Fruit fly (Drosophila melanogaster) whole organism, embryonic: ENCODE results near the gene T48.

Source experiments
- Awh ChIP-seq: fragments of 200-800 bp; sonication (Bioruptor generic); IDR thresholded peaks from 2 replicates; pipeline ENCODE4, ENCODE4 v1.3.6; 2022; ENCODE audit warnings: missing biosample characterization, missing genetic modification characterization
- B-H2 ChIP-seq: fragments of 200-800 bp; sonication (Bioruptor generic); optimal IDR thresholded peaks from 2 replicates; lab custom pipeline; 2018; ENCODE audit warnings: missing biosample characterization, mild to moderate bottlenecking, missing genetic modification characterization
- Bdp1 ChIP-seq: fragments of 200-800 bp; sonication (Bioruptor generic); optimal IDR thresholded peaks from 3 replicates; lab custom pipeline; 2016; ENCODE audit warnings: missing biosample characterization, missing genetic modification characterization
- CG10274 ChIP-seq: fragments of 200-800 bp; sonication (Bioruptor generic); optimal IDR thresholded peaks from 3 replicates; lab custom pipeline; 2017; ENCODE audit warnings: missing biosample characterization, mild to moderate bottlenecking, missing genetic modification characterization
- CG10462 ChIP-seq: fragments of 200-800 bp; sonication (Bioruptor generic); optimal IDR thresholded peaks from 2 replicates; lab custom pipeline; 2016; ENCODE audit warnings: missing biosample characterization, missing genetic modification characterization
- CG10543 ChIP-seq: fragments of 200-800 bp; sonication (Bioruptor generic); optimal IDR thresholded peaks from 3 replicates; lab custom pipeline; 2017; ENCODE audit warnings: missing biosample characterization, mild to moderate bottlenecking, missing genetic modification characterization, moderate library complexity
- CG10565 ChIP-seq: fragments of 200-800 bp; sonication (Bioruptor generic); optimal IDR thresholded peaks from 3 replicates; lab custom pipeline; 2016; ENCODE audit warnings: missing biosample characterization, mild to moderate bottlenecking, missing genetic modification characterization
- CG12104 ChIP-seq: fragments of 200-800 bp; sonication (Bioruptor generic); optimal IDR thresholded peaks from 3 replicates; lab custom pipeline; 2016; ENCODE audit warnings: missing biosample characterization, missing genetic modification characterization
- CG12299 ChIP-seq: fragments of 200-800 bp; sonication (Bioruptor generic); optimal IDR thresholded peaks from 2 replicates; lab custom pipeline; 2018; ENCODE audit warnings: missing biosample characterization, mild to moderate bottlenecking, missing genetic modification characterization
- CG17612 ChIP-seq: fragments of 200-800 bp; sonication (Bioruptor generic); IDR thresholded peaks from 2 replicates; pipeline ENCODE4 v1.3.6; 2022; ENCODE audit warnings: missing biosample characterization, missing genetic modification characterization
- CG34376 ChIP-seq: fragments of 200-800 bp; sonication (Bioruptor generic); optimal IDR thresholded peaks from 2 replicates; lab custom pipeline; 2018; ENCODE audit warnings: missing biosample characterization, mild to moderate bottlenecking, missing genetic modification characterization
- CG5180 ChIP-seq: fragments of 200-800 bp; sonication (Bioruptor generic); optimal IDR thresholded peaks from 3 replicates; lab custom pipeline; 2017; ENCODE audit warnings: missing biosample characterization, missing genetic modification characterization, mild to moderate bottlenecking, moderate library complexity, missing genetic modification reagents
- CG7556 ChIP-seq: fragments of 200-800 bp; sonication (Bioruptor generic); optimal IDR thresholded peaks from 2 replicates; lab custom pipeline; 2017; ENCODE audit warnings: missing biosample characterization, mild to moderate bottlenecking, missing genetic modification characterization
- CG7745 ChIP-seq: fragments of 200-800 bp; sonication (Bioruptor generic); optimal IDR thresholded peaks from 2 replicates; lab custom pipeline; 2018; ENCODE audit warnings: missing biosample characterization, mild to moderate bottlenecking, missing genetic modification characterization, moderate library complexity
- CG7928 ChIP-seq: fragments of 200-800 bp; sonication (Bioruptor generic); optimal IDR thresholded peaks from 2 replicates; lab custom pipeline; 2017; ENCODE audit warnings: missing biosample characterization, mild to moderate bottlenecking, missing genetic modification characterization
- CG8281 ChIP-seq: fragments of 200-800 bp; sonication (Bioruptor generic); optimal IDR thresholded peaks from 2 replicates; lab custom pipeline; 2018; ENCODE audit warnings: missing biosample characterization, mild to moderate bottlenecking, missing genetic modification characterization, moderate library complexity
- CG9727 ChIP-seq: fragments of 200-800 bp; sonication (Bioruptor generic); optimal IDR thresholded peaks from 3 replicates; lab custom pipeline; 2017; ENCODE audit warnings: missing biosample characterization, mild to moderate bottlenecking, missing genetic modification characterization
- Dref ChIP-seq: fragments of 200-800 bp; sonication (Bioruptor generic); IDR thresholded peaks from 2 replicates; pipeline ENCODE4 v1.3.6; 2022; ENCODE audit warnings: missing biosample characterization, missing genetic modification characterization
- E2f2 ChIP-seq: fragments of 200-800 bp; sonication (Bioruptor generic); IDR thresholded peaks from 2 replicates; pipeline ENCODE4 v1.3.6; 2022; ENCODE audit warnings: missing biosample characterization, missing genetic modification characterization
- Elba2 ChIP-seq: fragments of 200-800 bp; sonication (Bioruptor generic); optimal IDR thresholded peaks from 3 replicates; lab custom pipeline; 2016; ENCODE audit warnings: missing biosample characterization, missing genetic modification characterization
- Hr3 ChIP-seq: fragments of 200-800 bp; sonication (Bioruptor generic); optimal IDR thresholded peaks from 3 replicates; lab custom pipeline; 2016; ENCODE audit warnings: missing biosample characterization, missing genetic modification characterization
- Hr78 ChIP-seq, 2 experiments: fragments of 200-800 bp in 1 of 2; fragments of >200 bp in 1 of 2; sonication (Bioruptor generic) in 1 of 2; optimal IDR thresholded peaks; 2 replicates each; lab custom pipeline; 2017 to 2019; ENCODE audit warnings: missing biosample characterization in 2 of 2, missing genetic modification characterization in 2 of 2, mild to moderate bottlenecking in 1 of 2, moderate library complexity in 1 of 2
- Lim3 ChIP-seq: fragments of 200-800 bp; sonication (Bioruptor generic); IDR thresholded peaks from 2 replicates; pipeline ENCODE4 v1.3.6; 2022; ENCODE audit warnings: missing biosample characterization, missing genetic modification characterization
- Neu2 ChIP-seq: fragments of 200-800 bp; sonication (Bioruptor generic); optimal IDR thresholded peaks from 3 replicates; lab custom pipeline; 2016; ENCODE audit warnings: missing biosample characterization, missing genetic modification characterization, borderline replicate concordance
- NfI ChIP-seq: fragments of 200-800 bp; sonication (Bioruptor generic); optimal IDR thresholded peaks from 3 replicates; lab custom pipeline; 2018; ENCODE audit warnings: missing biosample characterization, mild to moderate bottlenecking, missing genetic modification characterization, moderate library complexity
- Pdp1 ChIP-seq, 2 experiments: fragments of 200-800 bp; sonication (Bioruptor generic); optimal IDR thresholded peaks; 3 replicates each; lab custom pipeline; 2016; ENCODE audit warnings: missing biosample characterization in 2 of 2, missing genetic modification characterization in 2 of 2, mild to moderate bottlenecking in 1 of 2, moderate library complexity in 1 of 2
- Rfx ChIP-seq: fragments of 200-800 bp; sonication (Bioruptor generic); IDR thresholded peaks from 2 replicates; pipeline ENCODE4 v1.3.6; 2022; ENCODE audit warnings: missing biosample characterization, missing genetic modification characterization
- Six4 ChIP-seq: fragments of 200-800 bp; sonication (Bioruptor generic); optimal IDR thresholded peaks from 2 replicates; lab custom pipeline; 2016; ENCODE audit warnings: missing biosample characterization, missing genetic modification characterization
- Spps ChIP-seq: fragments of 200-800 bp; sonication (Bioruptor generic); optimal IDR thresholded peaks from 2 replicates; lab custom pipeline; 2018; ENCODE audit warnings: missing biosample characterization, mild to moderate bottlenecking, missing genetic modification characterization
- Ssrp ChIP-seq: fragments of 200-800 bp; sonication (Bioruptor generic); optimal IDR thresholded peaks from 2 replicates; lab custom pipeline; 2018; ENCODE audit warnings: missing biosample characterization, mild to moderate bottlenecking, missing genetic modification characterization, moderate library complexity
- Stat92E ChIP-seq, 3 experiments: fragments of >200 bp in 2 of 3; fragments of 200-800 bp in 1 of 3; sonication (Bioruptor generic) in 1 of 3; optimal IDR thresholded peaks; 2 replicates each; lab custom pipeline; 2017 to 2019; ENCODE audit warnings: missing biosample characterization in 3 of 3, missing genetic modification characterization in 3 of 3, mild to moderate bottlenecking in 1 of 3, moderate library complexity in 1 of 3
- Usf ChIP-seq: fragments of 200-800 bp; sonication (Bioruptor generic); optimal IDR thresholded peaks from 2 replicates; lab custom pipeline; 2017; ENCODE audit warnings: missing genotype, missing biosample characterization, missing genetic modification characterization
- abd-A ChIP-seq: fragments of 200-800 bp; sonication (Bioruptor generic); optimal IDR thresholded peaks from 3 replicates; lab custom pipeline; 2019; ENCODE audit warnings: missing biosample characterization, mild to moderate bottlenecking, missing genetic modification characterization, moderate library complexity
- al ChIP-seq: fragments of 200-800 bp; sonication (Bioruptor generic); IDR thresholded peaks from 2 replicates; pipeline ENCODE4 v1.3.6; 2022; ENCODE audit warnings: missing biosample characterization, missing genetic modification characterization
- bowl ChIP-seq: fragments of 200-800 bp; sonication (Bioruptor generic); IDR thresholded peaks from 2 replicates; pipeline ENCODE4 v1.3.6; 2022; ENCODE audit warnings: missing biosample characterization, missing genetic modification characterization
- br ChIP-seq: fragments of >200 bp; optimal IDR thresholded peaks from 2 replicates; lab custom pipeline; 2017
- gt ChIP-seq: fragments of 200-800 bp; sonication (Bioruptor generic); IDR thresholded peaks from 2 replicates; pipeline ENCODE4 v1.3.6; 2022; ENCODE audit warnings: missing biosample characterization, missing genetic modification characterization
- hbn ChIP-seq: fragments of 200-800 bp; sonication (Bioruptor generic); IDR thresholded peaks from 2 replicates; pipeline ENCODE4 v1.3.6; 2022; ENCODE audit warnings: missing biosample characterization, missing genetic modification characterization; ENCODE audit not compliant: partially characterized antibody
- inv ChIP-seq: fragments of 200-800 bp; sonication (Bioruptor generic); IDR thresholded peaks from 2 replicates; pipeline ENCODE4 v1.3.6; 2022; ENCODE audit warnings: missing biosample characterization, missing genetic modification characterization; ENCODE audit not compliant: partially characterized antibody
- lmd ChIP-seq: fragments of 200-800 bp; sonication (Bioruptor generic); IDR thresholded peaks from 2 replicates; pipeline ENCODE4 v1.3.6; 2022; ENCODE audit warnings: missing biosample characterization, missing genetic modification characterization
- luna ChIP-seq: fragments of 200-800 bp; sonication (Bioruptor generic); optimal IDR thresholded peaks from 2 replicates; lab custom pipeline; 2016; ENCODE audit warnings: missing biosample characterization, missing genetic modification characterization
- salm ChIP-seq: fragments of 200-800 bp; sonication (Bioruptor generic); optimal IDR thresholded peaks from 2 replicates; lab custom pipeline; 2018; ENCODE audit warnings: missing biosample characterization, mild to moderate bottlenecking, missing genetic modification characterization
- shn ChIP-seq: fragments of 200-800 bp; sonication (Bioruptor generic); optimal IDR thresholded peaks from 3 replicates; lab custom pipeline; 2016; ENCODE audit warnings: missing biosample characterization, missing genetic modification characterization
- sima ChIP-seq: fragments of 200-800 bp; sonication (Bioruptor generic); optimal IDR thresholded peaks from 2 replicates; lab custom pipeline; 2016; ENCODE audit warnings: missing biosample characterization, missing genetic modification characterization
- slbo ChIP-seq: fragments of 200-800 bp; sonication (Bioruptor generic); IDR thresholded peaks from 2 replicates; pipeline ENCODE4 v1.3.6; 2022; ENCODE audit warnings: missing biosample characterization, missing genetic modification characterization
- sug ChIP-seq: fragments of 200-800 bp; optimal IDR thresholded peaks from 2 replicates; lab custom pipeline; 2019; ENCODE audit warnings: missing biosample characterization, mild to moderate bottlenecking, missing genetic modification characterization, moderate library complexity
- trh ChIP-seq: fragments of 200-800 bp; sonication (Bioruptor generic); optimal IDR thresholded peaks from 2 replicates; lab custom pipeline; 2016; ENCODE audit warnings: missing biosample characterization, missing genetic modification characterization
- unpg ChIP-seq: fragments of 200-800 bp; sonication (Bioruptor generic); optimal IDR thresholded peaks from 3 replicates; lab custom pipeline; 2018; ENCODE audit warnings: missing biosample characterization, mild to moderate bottlenecking, missing genetic modification characterization, moderate library complexity
- vvl ChIP-seq: fragments of 200-800 bp; sonication (Bioruptor generic); IDR thresholded peaks from 2 replicates; pipeline ENCODE4 v1.3.6; 2022; ENCODE audit warnings: missing biosample characterization, missing genetic modification characterization

The T48 gene

DNA sequence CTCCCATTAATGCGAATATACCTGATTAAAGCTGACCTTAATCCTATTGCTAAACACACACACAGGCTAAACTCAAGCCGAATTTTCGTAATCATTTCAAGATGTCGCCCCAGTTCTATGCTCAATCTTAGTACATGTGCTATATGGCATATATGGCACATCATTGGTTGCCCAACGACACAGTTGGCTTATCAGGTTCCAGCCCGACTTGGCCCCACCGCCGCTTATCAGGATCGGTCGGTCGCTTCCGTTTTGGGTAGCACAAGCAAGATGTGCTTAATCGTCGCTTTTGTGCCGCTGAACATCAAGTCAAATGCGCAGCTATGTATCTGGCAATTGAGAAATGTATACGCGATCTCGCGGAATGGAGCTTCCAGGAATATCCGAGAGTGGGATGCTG is 10.5 kb upstream of the T48 start:
- no peak for TF ChIP-seq al (GFP tag; lab: Robert Waterston, UW)
- no peak for TF ChIP-seq Awh (GFP tag; lab: Robert Waterston, UW)
- TF ChIP-seq slbo (GFP tag; lab: Robert Waterston, UW), result no peak
- TF ChIP-seq Lim3, result no peak
- no peak for TF ChIP-seq lmd
- TF ChIP-seq CG7928, result no peak
- no peak for TF ChIP-seq Dref (GFP tag; lab: Robert Waterston, UW)
- peak; percentile 45 for TF ChIP-seq sug (tag; lab: Kevin White, UChicago)
- no peak for TF ChIP-seq hbn
- peak; percentile 13 for TF ChIP-seq CG10543
- no peak for TF ChIP-seq trh (GFP tag; lab: Kevin White, UChicago)
- no peak for TF ChIP-seq CG10274 (GFP tag; lab: Kevin White, UChicago)
- peak in 1 of 2 experiments; percentile 59 for TF ChIP-seq Pdp1 (GFP tag; optimal IDR thresholded peaks at IDR 0.05; lab: Kevin White, UChicago)
- TF ChIP-seq Bdp1 (GFP tag; lab: Kevin White, UChicago), result no peak
- TF ChIP-seq CG8281 (tag; lab: Kevin White, UChicago), result no peak
- TF ChIP-seq shn (GFP tag; lab: Kevin White, UChicago), result no peak
- TF ChIP-seq Elba2 (GFP tag; lab: Kevin White, UChicago), result no peak
- no peak for TF ChIP-seq bowl
- no peak for TF ChIP-seq salm (tag; lab: Kevin White, UChicago)
- TF ChIP-seq E2f2 (GFP tag; lab: Robert Waterston, UW), result no peak
- no peak for TF ChIP-seq Rfx (GFP tag; lab: Robert Waterston, UW)
- no peak for TF ChIP-seq inv (GFP tag; lab: Robert Waterston, UW)
- TF ChIP-seq unpg (GFP tag; lab: Kevin White, UChicago), result no peak
- TF ChIP-seq Hr78 (GFP tag; optimal IDR thresholded peaks at IDR 0.05; lab: Kevin White, UChicago), result no peak
- TF ChIP-seq CG7556 (GFP tag; lab: Kevin White, UChicago), result no peak
- no peak for TF ChIP-seq Neu2 (GFP tag; lab: Kevin White, UChicago)
- peak; percentile 78 for TF ChIP-seq CG34376 (GFP tag; lab: Kevin White, UChicago)
- TF ChIP-seq CG17612, result no peak
- TF ChIP-seq Usf (GFP tag; lab: Kevin White, UChicago), result no peak

DNA sequence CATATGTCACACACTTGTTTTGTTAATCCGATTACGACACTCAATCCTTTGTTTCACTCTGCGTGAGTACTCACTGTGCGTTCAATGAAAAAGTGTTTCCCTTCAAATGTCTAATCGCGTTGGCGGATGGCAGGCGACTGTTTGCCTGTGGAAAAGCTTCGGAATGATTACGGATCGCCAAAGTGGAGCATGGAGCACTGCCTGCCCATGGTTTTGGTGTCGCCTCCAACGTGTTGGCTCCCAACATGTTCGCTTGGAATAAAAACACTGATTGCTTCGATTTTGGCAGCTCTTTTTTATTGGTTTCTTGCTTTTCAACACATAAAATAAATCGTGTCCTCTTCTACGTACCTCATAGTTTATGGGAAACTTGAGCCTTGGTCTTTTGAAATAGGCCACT is 9.7 kb upstream of the T48 start, which contains the start of gene SPARC:
TSS of gene SPARC (minus strand) at position 144 of the 400 bp plus-strand sequence.
- TF ChIP-seq CG5180 (GFP tag; lab: Kevin White, UChicago), result peak; percentile 98
- peak in 1 of 2 experiments; percentile 55 for TF ChIP-seq Pdp1 (GFP tag; optimal IDR thresholded peaks at IDR 0.05; lab: Kevin White, UChicago)
- TF ChIP-seq CG12299 (tag; lab: Kevin White, UChicago), result no peak

DNA sequence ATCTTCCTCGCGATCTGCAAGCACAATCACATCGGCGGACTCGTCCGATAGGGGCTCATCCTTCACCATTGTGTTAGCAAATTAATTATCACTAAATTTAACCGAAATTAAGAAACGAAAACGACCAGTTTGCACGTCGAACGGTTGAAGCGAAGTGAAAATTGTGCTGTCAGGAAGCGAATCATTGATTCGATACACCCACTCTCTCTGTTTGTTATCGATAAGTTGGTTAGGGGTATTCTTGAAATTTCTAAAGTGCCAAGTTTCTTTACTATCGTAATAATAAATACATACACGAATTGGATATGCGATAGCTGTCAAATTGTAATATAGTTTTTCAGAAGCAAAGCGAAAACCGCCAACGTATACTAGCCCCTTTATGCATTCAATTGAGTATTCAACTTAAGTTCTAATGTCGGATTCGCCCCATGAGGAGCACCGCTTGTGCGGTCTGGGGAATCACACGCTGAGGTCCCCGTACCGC is 5.9 kb upstream of the T48 start, which contains the start of gene Rb97D:
TSS of gene Rb97D (minus strand) at position 199 of the 484 bp plus-strand sequence.
- peak; percentile 38 for TF ChIP-seq NfI (GFP tag; lab: Kevin White, UChicago)
- TF ChIP-seq Spps (tag; lab: Kevin White, UChicago), result peak; percentile 23
- TF ChIP-seq vvl (GFP tag; lab: Robert Waterston, UW), result peak; percentile 83
- TF ChIP-seq br (lab: Kevin White, UChicago), result no peak
- TF ChIP-seq B-H2 (GFP tag; lab: Kevin White, UChicago), result peak; percentile 73
- TF ChIP-seq Ssrp (tag; lab: Kevin White, UChicago), result peak; percentile 63
- peak; percentile 38 for TF ChIP-seq Six4 (GFP tag; lab: Kevin White, UChicago)
- TF ChIP-seq CG10462 (GFP tag; lab: Kevin White, UChicago), result no peak
- TF ChIP-seq sima (GFP tag; lab: Kevin White, UChicago), result no peak
- no peak for TF ChIP-seq Stat92E (GFP tag; optimal IDR thresholded peaks at IDR 0.05; lab: Kevin White, UChicago)
- no peak for TF ChIP-seq CG7745
- TF ChIP-seq luna (GFP tag; lab: Kevin White, UChicago), result peak; percentile 67
- TF ChIP-seq lmd, result peak; percentile 67
- peak; percentile 65 for TF ChIP-seq Hr3 (GFP tag; lab: Kevin White, UChicago)
- TF ChIP-seq gt, result no peak
- no peak for TF ChIP-seq CG10565 (GFP tag; lab: Kevin White, UChicago)
- no peak for TF ChIP-seq abd-A
- peak; percentile 53 for TF ChIP-seq CG12299 (tag; lab: Kevin White, UChicago)
- TF ChIP-seq CG12104 (GFP tag; lab: Kevin White, UChicago), result peak; percentile 34
- peak; percentile 62 for TF ChIP-seq shn (GFP tag; lab: Kevin White, UChicago)
- peak; percentile 45 for TF ChIP-seq CG9727 (GFP tag; lab: Kevin White, UChicago)
